Worm (Caenorhabditis elegans) whole organism, L2 larva: ENCODE data around the gene C06G3.8.

Experiments
- C34F6.9 ChIP-seq: fragments of 150-350 bp; optimal IDR thresholded peaks from 2 replicates; lab custom pipeline; 2014; ENCODE audit warnings: missing biosample characterization, missing genetic modification characterization
- Y55F3AM.14 ChIP-seq: fragments of 200-800 bp; sonication (Bioruptor generic); optimal IDR thresholded peaks from 2 replicates; lab custom pipeline; 2018; ENCODE audit warnings: mild to moderate bottlenecking, missing genetic modification characterization, missing compliant biosample characterization
- ZK546.5 ChIP-seq: sonication (generic microtip); optimal IDR thresholded peaks from 2 replicates; lab custom pipeline; 2017; ENCODE audit warnings: missing biosample characterization, missing genetic modification characterization
- alr-1 ChIP-seq: fragments of 150-350 bp; optimal IDR thresholded peaks from 2 replicates; lab custom pipeline; 2014; ENCODE audit warnings: missing biosample characterization, missing genetic modification characterization
- aly-2 ChIP-seq: fragments of 150-350 bp; optimal IDR thresholded peaks from 2 replicates; lab custom pipeline; 2014; ENCODE audit warnings: missing biosample characterization, missing genetic modification characterization
- ama-1 ChIP-seq: fragments of 150-350 bp; optimal IDR thresholded peaks from 2 replicates; lab custom pipeline; 2018; ENCODE audit warnings: inconsistent platforms
- blmp-1 ChIP-seq: sonication (generic microtip); optimal IDR thresholded peaks from 2 replicates; lab custom pipeline; 2017; ENCODE audit warnings: missing genetic modification characterization, mild to moderate bottlenecking, missing compliant biosample characterization, antibody characterized with exemption, moderate library complexity; ENCODE audit not compliant: insufficient read depth
- ceh-82 ChIP-seq: fragments of 150-350 bp; optimal IDR thresholded peaks from 2 replicates; lab custom pipeline; 2014; ENCODE audit warnings: missing biosample characterization, missing genetic modification characterization
- crh-2 ChIP-seq: sonication (generic microtip); optimal IDR thresholded peaks from 2 replicates; lab custom pipeline; 2017; ENCODE audit warnings: missing biosample characterization, missing genetic modification characterization
- dmd-4 ChIP-seq: sonication (generic microtip); optimal IDR thresholded peaks from 2 replicates; lab custom pipeline; 2017; ENCODE audit warnings: missing biosample characterization, missing genetic modification characterization
- elt-1 ChIP-seq: fragments of 150-350 bp; optimal IDR thresholded peaks from 2 replicates; lab custom pipeline; 2014; ENCODE audit warnings: missing biosample characterization, missing genetic modification characterization
- elt-3 ChIP-seq: sonication (generic microtip); optimal IDR thresholded peaks from 2 replicates; lab custom pipeline; 2017; ENCODE audit warnings: missing biosample characterization, missing genetic modification characterization
- fos-1 ChIP-seq: fragments of 150-350 bp; optimal IDR thresholded peaks from 2 replicates; lab custom pipeline; 2014; ENCODE audit warnings: missing biosample characterization, missing genetic modification characterization
- lin-13 ChIP-seq: fragments of 150-350 bp; optimal IDR thresholded peaks from 2 replicates; lab custom pipeline; 2014; ENCODE audit warnings: missing biosample characterization, missing genetic modification reagents, missing genetic modification characterization
- lin-39 ChIP-seq: fragments of 150-350 bp; optimal IDR thresholded peaks from 2 replicates; lab custom pipeline; 2014; ENCODE audit warnings: missing biosample characterization, missing genetic modification reagents, missing genetic modification characterization
- lsy-2 ChIP-seq, 2 experiments: fragments of 150-350 bp in 1 of 2; sonication (generic microtip) in 1 of 2; optimal IDR thresholded peaks; 2 replicates each; lab custom pipeline; 2014 to 2017; ENCODE audit warnings: missing biosample characterization in 2 of 2, missing genetic modification characterization in 2 of 2
- mab-5 ChIP-seq: fragments of 150-350 bp; optimal IDR thresholded peaks from 2 replicates; lab custom pipeline; 2014; ENCODE audit warnings: missing biosample characterization, missing genetic modification characterization
- mbf-1 ChIP-seq: sonication (generic microtip); optimal IDR thresholded peaks from 2 replicates; lab custom pipeline; 2017; ENCODE audit warnings: missing biosample characterization, missing genetic modification characterization
- nhr-10 ChIP-seq: sonication (generic microtip); optimal IDR thresholded peaks from 2 replicates; lab custom pipeline; 2017; ENCODE audit warnings: missing biosample characterization, missing genetic modification characterization
- nhr-11 ChIP-seq: fragments of 150-350 bp; optimal IDR thresholded peaks from 2 replicates; lab custom pipeline; 2014; ENCODE audit warnings: missing biosample characterization, missing genetic modification characterization
- nhr-12 ChIP-seq: fragments of 150-350 bp; optimal IDR thresholded peaks from 2 replicates; lab custom pipeline; 2014; ENCODE audit warnings: missing biosample characterization, missing genetic modification characterization
- nhr-129 ChIP-seq: fragments of 150-350 bp; optimal IDR thresholded peaks from 2 replicates; lab custom pipeline; 2014; ENCODE audit warnings: missing biosample characterization, missing genetic modification characterization
- nhr-21 ChIP-seq: fragments of 150-350 bp; optimal IDR thresholded peaks from 2 replicates; lab custom pipeline; 2014; ENCODE audit warnings: missing biosample characterization, missing genetic modification characterization
- nhr-23 ChIP-seq: fragments of 150-350 bp; optimal IDR thresholded peaks from 2 replicates; lab custom pipeline; 2014; ENCODE audit warnings: missing biosample characterization, missing genetic modification reagents, missing genetic modification characterization
- nhr-237 ChIP-seq: fragments of 150-350 bp; optimal IDR thresholded peaks from 2 replicates; lab custom pipeline; 2014; ENCODE audit warnings: missing biosample characterization, missing genetic modification characterization
- nhr-25 ChIP-seq: fragments of 150-350 bp; sonication (generic microtip); optimal IDR thresholded peaks from 3 replicates; lab custom pipeline; 2014; ENCODE audit warnings: missing biosample characterization, missing genetic modification characterization
- nhr-77 ChIP-seq: fragments of 150-350 bp; optimal IDR thresholded peaks from 2 replicates; lab custom pipeline; 2014; ENCODE audit warnings: missing biosample characterization, missing genetic modification characterization
- peb-1 ChIP-seq: fragments of 150-350 bp; optimal IDR thresholded peaks from 2 replicates; lab custom pipeline; 2014; ENCODE audit warnings: missing biosample characterization, missing genetic modification characterization
- skn-1 ChIP-seq: sonication (generic microtip); optimal IDR thresholded peaks from 2 replicates; lab custom pipeline; 2017; ENCODE audit warnings: missing biosample characterization, missing genetic modification characterization
- unc-39 ChIP-seq: fragments of 150-350 bp; optimal IDR thresholded peaks from 2 replicates; lab custom pipeline; 2014; ENCODE audit warnings: missing biosample characterization, missing genetic modification characterization
- unc-55 ChIP-seq: fragments of 150-350 bp; sonication (generic microtip); optimal IDR thresholded peaks from 3 replicates; lab custom pipeline; 2014; ENCODE audit warnings: missing biosample characterization, missing genetic modification reagents, missing genetic modification characterization
- unc-62 ChIP-seq: fragments of 150-350 bp; optimal IDR thresholded peaks from 2 replicates; lab custom pipeline; 2014; ENCODE audit warnings: missing biosample characterization, missing genetic modification reagents, missing genetic modification characterization
- ztf-1 ChIP-seq: fragments of 200-800 bp; sonication (Bioruptor generic); conservative IDR thresholded peaks from 2 replicates; pipeline ENCODE4 v1.3.6; 2022; ENCODE audit warnings: missing genetic modification characterization, missing compliant biosample characterization
- ztf-11 ChIP-seq: sonication (generic microtip); optimal IDR thresholded peaks from 2 replicates; lab custom pipeline; 2017; ENCODE audit warnings: missing biosample characterization, missing genetic modification characterization
- ztf-4 ChIP-seq: fragments of 150-350 bp; optimal IDR thresholded peaks from 2 replicates; lab custom pipeline; 2014; ENCODE audit warnings: missing biosample characterization, missing genetic modification characterization

C06G3.8 gene

ce11 chrIV:6999206-6999605 lies 33.2 kb downstream of the C06G3.8 start, which contains the start of gene C25A8.5:
TSS of gene C25A8.5 (plus strand) at chrIV:6999506.
- TF ChIP-seq peb-1 (tag; lab: Kevin White, UChicago) (no peak), unc-55 (no peak), nhr-237 (tag; lab: Kevin White, UChicago) (no peak), ztf-1 (no peak), dmd-4 (tag; lab: Kevin White, UChicago) (no peak), alr-1 (tag; lab: Kevin White, UChicago) (no peak), lsy-2 (tag; optimal IDR thresholded peaks at IDR 0.05; lab: Kevin White, UChicago) (no peak), nhr-12 (tag; lab: Kevin White, UChicago) (no peak)

- TF ChIP-seq elt-1 (no peak), nhr-11 (tag; lab: Kevin White, UChicago) (no peak), nhr-21 (tag; lab: Kevin White, UChicago) (no peak)
These were observed 34.4 kb downstream of the C06G3.8 start for ce11 chrIV:6997918-6998317.

ce11 chrIV:6991070-6991469 lies 41.3 kb downstream of the C06G3.8 start:
- TF ChIP-seq lsy-2 (tag; optimal IDR thresholded peaks at IDR 0.05; lab: Kevin White, UChicago), result no peak
- no peak for TF ChIP-seq fos-1 (tag; lab: Kevin White, UChicago)
- no peak for TF ChIP-seq crh-2 (tag; lab: Kevin White, UChicago)
- TF ChIP-seq nhr-10, result no peak
- TF ChIP-seq peb-1 (tag; lab: Kevin White, UChicago), result no peak
- TF ChIP-seq skn-1, result no peak

ce11 chrIV:6986835-6987234 lies 45.5 kb downstream of the C06G3.8 start, which contains the start of gene prkl-1:
TSS of gene prkl-1 (minus strand) at chrIV:6986935.
- TF ChIP-seq peb-1 (tag; lab: Kevin White, UChicago) (no peak), crh-2 (tag; lab: Kevin White, UChicago) (no peak), mab-5 (tag; lab: Kevin White, UChicago) (no peak), nhr-21 (tag; lab: Kevin White, UChicago) (no peak), Y55F3AM.14 (GFP tag; lab: Kevin White, UChicago) (no peak), nhr-129 (tag; lab: Kevin White, UChicago) (no peak), unc-62 (GFP tag; lab: Kevin White, UChicago) (no peak), skn-1 (no peak), lin-13 (GFP tag; lab: Kevin White, UChicago) (no peak), ama-1 (no peak), mbf-1 (tag; lab: Kevin White, UChicago) (no peak), blmp-1 (no peak), lin-39 (tag; lab: Kevin White, UChicago) (no peak), ZK546.5 (tag; lab: Kevin White, UChicago) (no peak), ztf-4 (tag; lab: Kevin White, UChicago) (no peak), unc-39 (tag; lab: Kevin White, UChicago) (no peak), aly-2 (tag; lab: Kevin White, UChicago) (no peak)

ce11 chrIV:6984449-6985380 lies 47.6 kb downstream of the C06G3.8 start:
- TF ChIP-seq nhr-77 (tag; lab: Kevin White, UChicago), result no peak
- TF ChIP-seq ceh-82, result no peak
- no peak for TF ChIP-seq unc-55
- no peak for TF ChIP-seq lin-13 (GFP tag; lab: Kevin White, UChicago)
- no peak for TF ChIP-seq ztf-11 (tag; lab: Kevin White, UChicago)
- TF ChIP-seq nhr-11 (tag; lab: Kevin White, UChicago), result no peak
- TF ChIP-seq elt-3, result no peak
- TF ChIP-seq aly-2 (tag; lab: Kevin White, UChicago), result no peak
- TF ChIP-seq fos-1 (tag; lab: Kevin White, UChicago), result no peak
- TF ChIP-seq nhr-23, result no peak
- no peak for TF ChIP-seq nhr-25
- TF ChIP-seq C34F6.9 (tag; lab: Kevin White, UChicago), result no peak
- TF ChIP-seq crh-2 (tag; lab: Kevin White, UChicago), result no peak
- TF ChIP-seq lsy-2 (tag; optimal IDR thresholded peaks at IDR 0.05; lab: Kevin White, UChicago), result no peak
